Fruit fly (Drosophila melanogaster): ENCODE measurements around the gene CG6163.
A peak's percentile ranks its signal among the peaks of the same experiment; 100 is the strongest.

DNA sequence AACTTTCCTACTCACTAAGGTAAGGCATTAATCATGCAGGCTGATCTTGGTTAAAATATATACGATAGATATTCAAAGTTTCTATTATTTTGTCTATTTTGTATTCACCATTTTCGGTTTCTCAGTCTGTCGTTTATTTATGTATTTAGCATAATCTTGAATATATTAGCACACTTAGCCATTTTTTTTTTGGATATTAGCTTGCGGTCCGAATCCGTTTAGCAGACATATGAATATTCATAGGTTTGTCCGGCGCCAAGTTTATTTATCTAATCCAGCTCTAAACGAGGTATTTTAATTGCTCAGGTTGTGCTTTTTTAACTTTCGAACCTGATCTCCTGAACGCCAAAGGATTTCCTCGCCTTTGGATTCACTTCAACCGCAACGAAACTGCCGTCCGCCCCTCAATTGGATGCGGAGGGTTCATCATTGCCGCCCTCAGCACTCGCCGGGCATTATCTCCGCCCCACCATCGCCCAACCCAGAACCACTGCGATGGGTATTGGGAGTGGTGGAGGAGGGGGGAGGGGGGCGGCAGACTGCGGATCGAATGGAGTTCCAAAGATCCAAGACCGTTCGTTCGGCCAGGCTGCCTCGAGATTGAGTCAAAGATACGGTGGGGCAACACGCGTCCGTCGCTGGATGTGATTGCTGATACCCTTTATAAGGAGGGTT is 41.3 kb downstream of the CG6163 start:
- TF ChIP-seq ey (GFP tag; optimal IDR thresholded peaks at IDR 0.05) (no peak), Hr83 (GFP tag; optimal IDR thresholded peaks at IDR 0.05; ENCODE audit: poor library complexity, severe bottlenecking) (no peak), br (GFP tag; optimal IDR thresholded peaks at IDR 0.05) (no peak), Hnf4 (GFP tag; optimal IDR thresholded peaks at IDR 0.05) (no peak), Rel (GFP tag; optimal IDR thresholded peaks at IDR 0.05) (no peak), Rel (tag; optimal IDR thresholded peaks at IDR 0.05) (peak; percentile 45)

Measured in whole organism, wandering third instar larva.